Worm (Caenorhabditis elegans): ENCODE measurements around the gene oatr-1.

DNA sequence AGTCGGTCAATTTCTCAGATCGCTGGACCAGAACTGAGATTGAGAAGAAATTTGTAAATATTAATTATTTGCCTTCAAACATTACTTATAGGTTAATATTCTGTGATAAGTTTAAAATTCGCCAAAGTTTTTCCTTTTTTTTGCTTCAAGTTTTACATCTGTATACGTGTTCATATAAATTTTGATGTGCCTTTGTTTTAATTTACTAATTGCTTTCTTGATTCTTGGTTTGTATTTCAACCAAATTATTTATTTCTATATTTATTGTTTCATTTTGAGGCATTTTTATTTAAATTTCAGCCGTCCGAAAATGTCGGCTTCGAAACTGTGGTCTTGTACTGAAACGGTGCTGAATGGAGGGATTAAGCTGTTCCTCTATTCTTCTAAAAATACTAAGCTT, 40.3 kb upstream of the oatr-1 start, which contains the start of gene C05D11.1:
- TF ChIP-seq ceh-27 (GFP tag; optimal IDR thresholded peaks at IDR 0.05) (no peak), nfya-1 (tag; optimal IDR thresholded peaks at IDR 0.05; ENCODE audit: borderline replicate concordance, insufficient read depth) (no peak), mel-28 (tag; optimal IDR thresholded peaks at IDR 0.05; ENCODE audit: borderline replicate concordance) (no peak), dpl-1 (GFP tag; optimal IDR thresholded peaks at IDR 0.05) (no peak), unc-62 (GFP tag; optimal IDR thresholded peaks at IDR 0.05) (no peak), ztf-18 (tag; optimal IDR thresholded peaks at IDR 0.05) (no peak), ceh-79 (tag; optimal IDR thresholded peaks at IDR 0.05) (no peak), tbx-9 (tag; optimal IDR thresholded peaks at IDR 0.05; ENCODE audit: borderline replicate concordance) (no peak), bed-1 (GFP tag; IDR thresholded peaks at IDR 0.05) (no peak), F23B12.7 (tag; optimal IDR thresholded peaks at IDR 0.05; ENCODE audit: insufficient read depth) (no peak), gei-17 (GFP tag; optimal IDR thresholded peaks at IDR 0.05) (no peak), snpc-3.4 (tag; optimal IDR thresholded peaks at IDR 0.05) (no peak), B0019.2 (GFP tag; conservative IDR thresholded peaks at IDR 0.05) (no peak)
